Fruit fly (Drosophila melanogaster) whole organism, embryonic: ENCODE measurements around the gene par-6.

Source experiments
- Ada2b ChIP-seq: fragments of 200-800 bp; sonication (Bioruptor generic); IDR thresholded peaks from 2 replicates; pipeline ENCODE4 v1.3.6; 2022; ENCODE audit warnings: missing biosample characterization, missing genetic modification characterization
- CG10147 ChIP-seq: fragments of 200-800 bp; sonication (Bioruptor generic); optimal IDR thresholded peaks from 2 replicates; lab custom pipeline; 2019; ENCODE audit warnings: missing biosample characterization, mild to moderate bottlenecking, missing genetic modification characterization, moderate library complexity
- CG10979 ChIP-seq: fragments of 200-800 bp; sonication (Bioruptor generic); optimal IDR thresholded peaks from 2 replicates; lab custom pipeline; 2018; ENCODE audit warnings: missing biosample characterization, mild to moderate bottlenecking, missing genetic modification characterization, moderate library complexity
- CG11093 ChIP-seq: fragments of 200-800 bp; sonication (Bioruptor generic); IDR thresholded peaks from 3 replicates; pipeline ENCODE4 v1.3.6; 2022; ENCODE audit warnings: missing biosample characterization, missing genetic modification characterization
- CG12071 ChIP-seq: fragments of 200-800 bp; sonication (Bioruptor generic); optimal IDR thresholded peaks from 3 replicates; lab custom pipeline; 2018; ENCODE audit warnings: missing biosample characterization, mild to moderate bottlenecking, missing genetic modification characterization
- CG12104 ChIP-seq: fragments of 200-800 bp; sonication (Bioruptor generic); optimal IDR thresholded peaks from 3 replicates; lab custom pipeline; 2016; ENCODE audit warnings: missing biosample characterization, missing genetic modification characterization
- CG12155 ChIP-seq: fragments of 200-800 bp; sonication (Bioruptor generic); optimal IDR thresholded peaks from 3 replicates; lab custom pipeline; 2016; ENCODE audit warnings: missing biosample characterization, missing genetic modification characterization
- CG12769 ChIP-seq: fragments of 200-800 bp; sonication (Bioruptor generic); optimal IDR thresholded peaks from 2 replicates; lab custom pipeline; 2019; ENCODE audit warnings: missing biosample characterization, mild to moderate bottlenecking, missing genetic modification characterization, moderate library complexity
- CG13296 ChIP-seq: fragments of 200-800 bp; sonication (Bioruptor generic); optimal IDR thresholded peaks from 3 replicates; lab custom pipeline; 2018; ENCODE audit warnings: missing biosample characterization, mild to moderate bottlenecking, missing genetic modification characterization
- CG13624 ChIP-seq: fragments of 200-800 bp; sonication (Bioruptor generic); optimal IDR thresholded peaks from 2 replicates; lab custom pipeline; 2016; ENCODE audit warnings: missing biosample characterization, missing genetic modification characterization
- CG15011 ChIP-seq: fragments of 200-800 bp; sonication (Bioruptor generic); optimal IDR thresholded peaks from 3 replicates; lab custom pipeline; 2018; ENCODE audit warnings: missing biosample characterization, mild to moderate bottlenecking, missing genetic modification characterization
- CG15514 ChIP-seq: fragments of 200-800 bp; sonication (Bioruptor generic); optimal IDR thresholded peaks from 3 replicates; lab custom pipeline; 2017; ENCODE audit warnings: missing biosample characterization, missing genetic modification characterization, mild to moderate bottlenecking, moderate library complexity, missing genetic modification reagents
- CG1603 ChIP-seq: fragments of 200-800 bp; sonication (Bioruptor generic); optimal IDR thresholded peaks from 2 replicates; lab custom pipeline; 2019; ENCODE audit warnings: missing biosample characterization, mild to moderate bottlenecking, missing genetic modification characterization, moderate library complexity
- CG2116 ChIP-seq: fragments of 200-800 bp; sonication (Bioruptor generic); optimal IDR thresholded peaks from 3 replicates; lab custom pipeline; 2018; ENCODE audit warnings: missing biosample characterization, mild to moderate bottlenecking, missing genetic modification characterization
- CG31224 ChIP-seq: fragments of 200-800 bp; sonication (Bioruptor generic); IDR thresholded peaks from 2 replicates; pipeline ENCODE4 v1.3.6; 2022; ENCODE audit warnings: missing biosample characterization, missing genetic modification characterization
- CG32532 ChIP-seq: fragments of 200-800 bp; sonication (Bioruptor generic); IDR thresholded peaks from 2 replicates; pipeline ENCODE4 v1.3.6; 2022; ENCODE audit warnings: missing biosample characterization, missing genetic modification characterization
- CG32767 ChIP-seq: fragments of 200-800 bp; sonication (Bioruptor generic); IDR thresholded peaks from 2 replicates; pipeline ENCODE4 v1.3.6; 2022; ENCODE audit warnings: missing biosample characterization, missing genetic modification characterization
- CG33213 ChIP-seq: fragments of 200-800 bp; sonication (Bioruptor generic); optimal IDR thresholded peaks from 3 replicates; lab custom pipeline; 2016; ENCODE audit warnings: missing biosample characterization, missing genetic modification characterization
- CG4730 ChIP-seq: fragments of 200-800 bp; sonication (Bioruptor generic); IDR thresholded peaks from 2 replicates; pipeline ENCODE4 v1.3.6; 2022; ENCODE audit warnings: missing biosample characterization, missing genetic modification characterization
- CG7372 ChIP-seq: fragments of 200-800 bp; sonication (Bioruptor generic); IDR thresholded peaks from 2 replicates; pipeline ENCODE4 v1.3.6; 2022; ENCODE audit warnings: missing biosample characterization, missing genetic modification characterization
- CG8944 ChIP-seq: fragments of 200-800 bp; sonication (Bioruptor generic); optimal IDR thresholded peaks from 3 replicates; lab custom pipeline; 2016; ENCODE audit warnings: missing biosample characterization, missing genetic modification characterization
- CG9797 ChIP-seq: fragments of 200-800 bp; sonication (Bioruptor generic); optimal IDR thresholded peaks from 3 replicates; lab custom pipeline; 2018; ENCODE audit warnings: missing biosample characterization, mild to moderate bottlenecking, missing genetic modification characterization
- Chrac-16 ChIP-seq: fragments of 200-800 bp; sonication (Bioruptor generic); optimal IDR thresholded peaks from 3 replicates; lab custom pipeline; 2016; ENCODE audit warnings: missing biosample characterization, missing genetic modification characterization
- CrebB ChIP-seq: fragments of 200-800 bp; sonication (Bioruptor generic); optimal IDR thresholded peaks from 3 replicates; lab custom pipeline; 2018; ENCODE audit warnings: missing biosample characterization, mild to moderate bottlenecking, missing genetic modification characterization
- Dip2 ChIP-seq: fragments of 200-800 bp; sonication (Bioruptor generic); IDR thresholded peaks from 2 replicates; pipeline ENCODE4 v1.3.6; 2022; ENCODE audit warnings: missing biosample characterization, missing genetic modification characterization
- Dip3 ChIP-seq: fragments of 200-800 bp; sonication (Bioruptor generic); optimal IDR thresholded peaks from 3 replicates; lab custom pipeline; 2016; ENCODE audit warnings: missing biosample characterization, missing genetic modification characterization
- Eip74EF ChIP-seq, 2 experiments: fragments of 200-800 bp in 1 of 2; fragments of >200 bp in 1 of 2; sonication (Bioruptor generic) in 1 of 2; optimal IDR thresholded peaks; 2 replicates each; lab custom pipeline; 2017 to 2019; ENCODE audit warnings: missing biosample characterization in 2 of 2, missing genetic modification characterization in 2 of 2, mild to moderate bottlenecking in 1 of 2, moderate library complexity in 1 of 2
- HmgD ChIP-seq: fragments of 200-800 bp; sonication (Bioruptor generic); optimal IDR thresholded peaks from 3 replicates; lab custom pipeline; 2016; ENCODE audit warnings: missing biosample characterization, missing genetic modification characterization
- Hr78 ChIP-seq, 2 experiments: fragments of 200-800 bp in 1 of 2; fragments of >200 bp in 1 of 2; sonication (Bioruptor generic) in 1 of 2; optimal IDR thresholded peaks; 2 replicates each; lab custom pipeline; 2017 to 2019; ENCODE audit warnings: missing biosample characterization in 2 of 2, missing genetic modification characterization in 2 of 2, mild to moderate bottlenecking in 1 of 2, moderate library complexity in 1 of 2
- Mad ChIP-seq: fragments of 200-800 bp; sonication (Bioruptor generic); optimal IDR thresholded peaks from 2 replicates; lab custom pipeline; 2016; ENCODE audit warnings: missing biosample characterization, missing genetic modification characterization
- Med ChIP-seq: fragments of 200-800 bp; sonication (Bioruptor generic); peaks from one replicate; lab custom pipeline; 2016; ENCODE audit warnings: missing biosample characterization, missing genetic modification characterization, mild to moderate bottlenecking, inconsistent platforms, moderate library complexity
- Nf-YC ChIP-seq: fragments of 200-800 bp; optimal IDR thresholded peaks from 3 replicates; lab custom pipeline; 2019; ENCODE audit warnings: missing biosample characterization, mild to moderate bottlenecking, missing genetic modification characterization, moderate library complexity
- Scr ChIP-seq: fragments of 200-800 bp; sonication (Bioruptor generic); IDR thresholded peaks from 2 replicates; pipeline ENCODE4 v1.3.6; 2022; ENCODE audit warnings: missing biosample characterization, missing genetic modification characterization; ENCODE audit not compliant: partially characterized antibody
- bab2 ChIP-seq: fragments of 200-800 bp; sonication (Bioruptor generic); optimal IDR thresholded peaks from 2 replicates; lab custom pipeline; 2016; ENCODE audit warnings: missing biosample characterization, missing genetic modification characterization
- br ChIP-seq: fragments of >200 bp; optimal IDR thresholded peaks from 2 replicates; lab custom pipeline; 2017
- dimm ChIP-seq: fragments of 200-800 bp; sonication (Bioruptor generic); IDR thresholded peaks from 2 replicates; pipeline ENCODE4 v1.3.6; 2022; ENCODE audit warnings: missing biosample characterization, missing genetic modification characterization
- dmrt11E ChIP-seq: fragments of 200-800 bp; sonication (Bioruptor generic); optimal IDR thresholded peaks from 3 replicates; lab custom pipeline; 2018; ENCODE audit warnings: missing biosample characterization, mild to moderate bottlenecking, missing genetic modification characterization, moderate library complexity
- dpn ChIP-seq, 2 experiments: fragments of 200-800 bp; sonication (Bioruptor generic); optimal IDR thresholded peaks; 3 replicates each; lab custom pipeline; 2016; ENCODE audit warnings: missing biosample characterization in 2 of 2, missing genetic modification characterization in 2 of 2
- fd64A ChIP-seq: fragments of 200-800 bp; sonication (Bioruptor generic); optimal IDR thresholded peaks from 3 replicates; lab custom pipeline; 2018; ENCODE audit warnings: missing biosample characterization, mild to moderate bottlenecking, missing genetic modification characterization
- fru ChIP-seq: fragments of >200 bp; optimal IDR thresholded peaks from 2 replicates; lab custom pipeline; 2017
- gfzf ChIP-seq: fragments of 200-800 bp; sonication (Bioruptor generic); optimal IDR thresholded peaks from 2 replicates; lab custom pipeline; 2016; ENCODE audit warnings: missing biosample characterization, mild to moderate bottlenecking, missing genetic modification characterization, moderate library complexity
- lab ChIP-seq: fragments of 200-800 bp; sonication (Bioruptor generic); optimal IDR thresholded peaks from 3 replicates; lab custom pipeline; 2017; ENCODE audit warnings: missing biosample characterization, missing genetic modification characterization, mild to moderate bottlenecking, moderate library complexity, missing genetic modification reagents
- pan ChIP-seq, 4 experiments: fragments of >200 bp in 3 of 4; fragments of 200-800 bp in 1 of 4; sonication (Bioruptor generic) in 1 of 4; optimal IDR thresholded peaks in 3 of 4; IDR thresholded peaks in 1 of 4; 2 replicates each; pipeline versions ENCODE4 v1.3.6 to Lab custom; 2017 to 2022; ENCODE audit warnings: missing biosample characterization in 2 of 4, missing genetic modification characterization in 2 of 4, mixed read lengths in 1 of 4
- pita ChIP-seq: fragments of 200-800 bp; sonication (Bioruptor generic); optimal IDR thresholded peaks from 2 replicates; lab custom pipeline; 2017; ENCODE audit warnings: missing biosample characterization, mild to moderate bottlenecking, missing genetic modification characterization
- prd ChIP-seq, 3 experiments: fragments of >200 bp in 2 of 3; fragments of 200-800 bp in 1 of 3; sonication (Bioruptor generic) in 1 of 3; optimal IDR thresholded peaks in 2 of 3; IDR thresholded peaks in 1 of 3; 2 replicates in 2 of 3; 3 replicates in 1 of 3; pipeline versions ENCODE4 v1.3.6 to Lab custom; 2017 to 2022; ENCODE audit warnings: missing biosample characterization in 1 of 3, missing genetic modification characterization in 1 of 3
- sens-2 ChIP-seq: fragments of 200-800 bp; sonication (Bioruptor generic); IDR thresholded peaks from 2 replicates; pipeline ENCODE4 v1.3.6; 2022; ENCODE audit warnings: missing biosample characterization, missing genetic modification characterization
- sob ChIP-seq: fragments of 200-800 bp; sonication (Bioruptor generic); IDR thresholded peaks from 2 replicates; pipeline ENCODE4 v1.3.6; 2022; ENCODE audit warnings: missing biosample characterization, missing genetic modification characterization
- usp ChIP-seq: fragments of >200 bp; optimal IDR thresholded peaks from 2 replicates; lab custom pipeline; 2017; ENCODE audit warnings: missing biosample characterization, missing genetic modification characterization
- zfh1 ChIP-seq: fragments of 200-800 bp; sonication (Bioruptor generic); IDR thresholded peaks from 3 replicates; pipeline ENCODE4 v1.3.6; 2022; ENCODE audit warnings: missing biosample characterization, missing genetic modification characterization

par-6 gene

dm6 chrX:17742592-17743364 is 39.6 kb downstream of the par-6 start (continued):
- TF ChIP-seq sob (GFP tag; lab: Robert Waterston, UW) (no peak), prd (optimal IDR thresholded peaks at IDR 0.05; lab: Kevin White, UChicago) (no peak), prd (GFP tag; IDR thresholded peaks at IDR 0.05; lab: Robert Waterston, UW) (no peak; the same call in 2 of the 3 replicates), CG8944 (GFP tag; lab: Kevin White, UChicago) (peak; percentile 1), CG11093 (GFP tag; lab: Robert Waterston, UW) (no peak), lab (peak; percentile 23), Dip3 (GFP tag; lab: Kevin White, UChicago) (no peak), CG32532 (GFP tag; lab: Robert Waterston, UW) (no peak), sens-2 (no peak), CG15011 (no peak), CG12769 (tag; lab: Kevin White, UChicago) (peak; percentile 42), Nf-YC (tag; lab: Kevin White, UChicago) (no peak), CG10979 (tag; lab: Kevin White, UChicago) (peak; percentile 66), pita (GFP tag; lab: Kevin White, UChicago) (no peak), br (lab: Kevin White, UChicago) (no peak), CG12104 (GFP tag; lab: Kevin White, UChicago) (peak; percentile 20), Hr78 (GFP tag; optimal IDR thresholded peaks at IDR 0.05; lab: Kevin White, UChicago) (peak in 1 of 2 experiments; percentile 25), Scr (no peak), usp (GFP tag; lab: Kevin White, UChicago) (no peak), CG4730 (GFP tag; lab: Robert Waterston, UW) (no peak), HmgD (GFP tag; lab: Kevin White, UChicago) (no peak), CG12071 (GFP tag; lab: Kevin White, UChicago) (peak; percentile 18), Ada2b (no peak), Dip2 (GFP tag; lab: Robert Waterston, UW) (no peak), fru (lab: Kevin White, UChicago) (no peak), CG10147 (GFP tag; lab: Kevin White, UChicago) (peak; percentile 20), CG31224 (no peak), CG9797 (peak; percentile 9), gfzf (GFP tag; lab: Kevin White, UChicago) (peak; percentile 43), bab2 (GFP tag; lab: Kevin White, UChicago) (peak; percentile 43), Med (GFP tag; lab: Kevin White, UChicago) (peak; percentile 83), CrebB (tag; lab: Kevin White, UChicago) (no peak), fd64A (no peak), dimm (no peak), CG1603 (peak; percentile 63), CG2116 (GFP tag; lab: Kevin White, UChicago) (no peak), CG13296 (GFP tag; lab: Kevin White, UChicago) (no peak), Mad (GFP tag; lab: Kevin White, UChicago) (no peak), CG12155 (GFP tag; lab: Kevin White, UChicago) (no peak), CG32767 (no peak), Chrac-16 (GFP tag; lab: Kevin White, UChicago) (peak; percentile 18), dmrt11E (tag; lab: Kevin White, UChicago) (peak; percentile 42), dpn (GFP tag; optimal IDR thresholded peaks at IDR 0.05; lab: Kevin White, UChicago) (peak; percentile 30), Eip74EF (GFP tag; optimal IDR thresholded peaks at IDR 0.05; lab: Kevin White, UChicago) (peak in 1 of 2 experiments; percentile 17), pan (optimal IDR thresholded peaks at IDR 0.05; lab: Kevin White, UChicago) (no peak), pan (GFP tag; optimal IDR thresholded peaks at IDR 0.05 in 1 of 2, IDR thresholded peaks at IDR 0.05 in 1 of 2) (no peak), CG7372 (GFP tag; lab: Robert Waterston, UW) (no peak), CG33213 (no peak), zfh1 (0 out of 3 replicates have a peak, but pooled peaks have one; percentile 45), CG15514 (GFP tag; lab: Kevin White, UChicago) (peak; percentile 1), CG13624 (GFP tag; lab: Kevin White, UChicago) (peak; percentile 11)
